Fruit fly (Drosophila melanogaster): ENCODE results near the gene CG12713.

CG12713 gene

dm6 chr3L:15825493-15826209, 6.6 kb upstream of the CG12713 start (continued):
- TF ChIP-seq CG4404 (GFP tag; IDR thresholded peaks at IDR 0.05) (no peak), slou (GFP tag; optimal IDR thresholded peaks at IDR 0.05) (no peak), CG14050 (GFP tag; IDR thresholded peaks at IDR 0.05) (no peak), unc-4 (GFP tag; IDR thresholded peaks at IDR 0.05; ENCODE audit: partially characterized antibody) (no peak), sim (GFP tag; IDR thresholded peaks at IDR 0.05) (peak; percentile 57; the same call in 1 of the 2 replicates), Hsf (GFP tag; optimal IDR thresholded peaks at IDR 0.05) (no peak), Eip74EF (GFP tag; optimal IDR thresholded peaks at IDR 0.05) (no peak), sima (GFP tag; optimal IDR thresholded peaks at IDR 0.05) (no peak), grn (GFP tag; optimal IDR thresholded peaks at IDR 0.05) (peak; percentile 35), CG12236 (GFP tag; optimal IDR thresholded peaks at IDR 0.05) (no peak), Hr39 (optimal IDR thresholded peaks at IDR 0.05) (no peak), gem (tag; optimal IDR thresholded peaks at IDR 0.05) (no peak), kni (GFP tag; optimal IDR thresholded peaks at IDR 0.05) (peak; percentile 62), Adf1 (GFP tag; IDR thresholded peaks at IDR 0.05) (peak; percentile 98), CG10431 (GFP tag; optimal IDR thresholded peaks at IDR 0.05) (no peak), ken (GFP tag; IDR thresholded peaks at IDR 0.05) (0 out of 3 replicates have a peak, but pooled peaks have one; percentile 8), PHDP (tag; optimal IDR thresholded peaks at IDR 0.05) (peak; percentile 39), CG6689 (GFP tag; IDR thresholded peaks at IDR 0.05) (peak; percentile 9; the same call in 1 of the 2 replicates), CG9215 (GFP tag; IDR thresholded peaks at IDR 0.05) (no peak), Trl (optimal IDR thresholded peaks at IDR 0.05) (peak; percentile 81 to 94), Trl (GFP tag; optimal IDR thresholded peaks at IDR 0.05) (peak; percentile 26), CG3163 (GFP tag; optimal IDR thresholded peaks at IDR 0.05) (no peak), CG7271 (tag; optimal IDR thresholded peaks at IDR 0.05) (no peak), slp2 (GFP tag; optimal IDR thresholded peaks at IDR 0.05) (no peak), Rfx (GFP tag; IDR thresholded peaks at IDR 0.05) (peak; percentile 37; the same call in 1 of the 2 replicates), pb (GFP tag; optimal IDR thresholded peaks at IDR 0.05) (no peak), eyg (GFP tag; optimal IDR thresholded peaks at IDR 0.05) (no peak), jing (GFP tag; optimal IDR thresholded peaks at IDR 0.05) (no peak), sna (GFP tag; IDR thresholded peaks at IDR 0.05; ENCODE audit: partially characterized antibody) (no peak), CG11093 (GFP tag; IDR thresholded peaks at IDR 0.05) (no peak), CG16779 (GFP tag; IDR thresholded peaks at IDR 0.05) (no peak), CG15696 (tag; optimal IDR thresholded peaks at IDR 0.05) (peak; percentile 7), MBD-R2 (GFP tag; IDR thresholded peaks at IDR 0.05) (no peak), gfzf (GFP tag; optimal IDR thresholded peaks at IDR 0.05) (no peak), z (GFP tag; IDR thresholded peaks at IDR 0.05) (peak; percentile 83; the same call in 2 of the 3 replicates), Ets97D (GFP tag; optimal IDR thresholded peaks at IDR 0.05) (no peak), Hey (tag; optimal IDR thresholded peaks at IDR 0.05) (no peak), gsb-n (tag; optimal IDR thresholded peaks at IDR 0.05) (peak; percentile 53), oc (tag; optimal IDR thresholded peaks at IDR 0.05) (no peak), H15 (GFP tag; IDR thresholded peaks at IDR 0.05) (no peak), pfk (GFP tag; optimal IDR thresholded peaks at IDR 0.05) (no peak), CG3407 (GFP tag; optimal IDR thresholded peaks at IDR 0.05) (peak; percentile 19), chinmo (GFP tag; IDR thresholded peaks at IDR 0.05; ENCODE audit: partially characterized antibody) (peak; percentile 77; the same call in 3 of the 4 replicates), mld (GFP tag; IDR thresholded peaks at IDR 0.05; ENCODE audit: partially characterized antibody) (no peak), Side (GFP tag; optimal IDR thresholded peaks at IDR 0.05) (peak; percentile 8), CG9727 (GFP tag; optimal IDR thresholded peaks at IDR 0.05) (peak; percentile 45), CG7987 (GFP tag; optimal IDR thresholded peaks at IDR 0.05) (peak; percentile 35), otp (GFP tag; IDR thresholded peaks at IDR 0.05) (no peak), CG6791 (GFP tag; IDR thresholded peaks at IDR 0.05; ENCODE audit: partially characterized antibody) (no peak), CG7839 (tag; optimal IDR thresholded peaks at IDR 0.05) (peak; percentile 14)

Measured in whole organism, embryonic.